Fruit fly (Drosophila melanogaster) whole organism, embryonic: Measurements from ENCODE around the gene CG43338.

Experiments used
- Atf-2 ChIP-seq: fragments of 200-800 bp; sonication (Bioruptor generic); optimal IDR thresholded peaks from 2 replicates; lab custom pipeline; 2016; ENCODE audit warnings: missing biosample characterization, missing genetic modification characterization
- Atf3 ChIP-seq: fragments of 200-800 bp; sonication (Bioruptor generic); optimal IDR thresholded peaks from 3 replicates; lab custom pipeline; 2016; ENCODE audit warnings: missing biosample characterization, missing genetic modification characterization
- Atf6 ChIP-seq: fragments of 200-800 bp; sonication (Bioruptor generic); IDR thresholded peaks from 2 replicates; pipeline ENCODE4 v1.3.6; 2022; ENCODE audit warnings: missing biosample characterization, missing genetic modification characterization
- B-H1 ChIP-seq: fragments of 200-800 bp; sonication (Bioruptor generic); IDR thresholded peaks from 3 replicates; pipeline ENCODE4 v1.3.6; 2022; ENCODE audit warnings: missing biosample characterization, missing genetic modification characterization
- CG10431 ChIP-seq: fragments of 200-800 bp; sonication (Bioruptor generic); optimal IDR thresholded peaks from 3 replicates; lab custom pipeline; 2018; ENCODE audit warnings: missing biosample characterization, mild to moderate bottlenecking, missing genetic modification characterization
- CG10959 ChIP-seq: fragments of 200-800 bp; sonication (Bioruptor generic); IDR thresholded peaks from 2 replicates; pipeline ENCODE4 v1.3.6; 2022; ENCODE audit warnings: missing biosample characterization, missing genetic modification characterization
- CG11456 ChIP-seq: fragments of 200-800 bp; sonication (Bioruptor generic); IDR thresholded peaks from 3 replicates; pipeline ENCODE4 v1.3.6; 2022; ENCODE audit warnings: missing biosample characterization, missing genetic modification characterization
- CG12104 ChIP-seq: fragments of 200-800 bp; sonication (Bioruptor generic); optimal IDR thresholded peaks from 3 replicates; lab custom pipeline; 2016; ENCODE audit warnings: missing biosample characterization, missing genetic modification characterization
- CG13624 ChIP-seq: fragments of 200-800 bp; sonication (Bioruptor generic); optimal IDR thresholded peaks from 2 replicates; lab custom pipeline; 2016; ENCODE audit warnings: missing biosample characterization, missing genetic modification characterization
- CG14965 ChIP-seq: fragments of 200-800 bp; sonication (Bioruptor generic); optimal IDR thresholded peaks from 2 replicates; lab custom pipeline; 2016; ENCODE audit warnings: missing biosample characterization, missing genetic modification characterization, borderline replicate concordance
- CG15011 ChIP-seq: fragments of 200-800 bp; sonication (Bioruptor generic); optimal IDR thresholded peaks from 3 replicates; lab custom pipeline; 2018; ENCODE audit warnings: missing biosample characterization, mild to moderate bottlenecking, missing genetic modification characterization
- CG1603 ChIP-seq: fragments of 200-800 bp; sonication (Bioruptor generic); optimal IDR thresholded peaks from 2 replicates; lab custom pipeline; 2019; ENCODE audit warnings: missing biosample characterization, mild to moderate bottlenecking, missing genetic modification characterization, moderate library complexity
- CG1647 ChIP-seq: fragments of 200-800 bp; sonication (Bioruptor generic); optimal IDR thresholded peaks from 3 replicates; lab custom pipeline; 2016; ENCODE audit warnings: missing biosample characterization, missing genetic modification characterization
- CG17328 ChIP-seq: fragments of 200-800 bp; sonication (Bioruptor generic); IDR thresholded peaks from 2 replicates; pipeline ENCODE4 v1.3.6; 2022; ENCODE audit warnings: missing biosample characterization, missing genetic modification characterization
- CG17568 ChIP-seq: fragments of 200-800 bp; sonication (Bioruptor generic); optimal IDR thresholded peaks from 2 replicates; lab custom pipeline; 2018; ENCODE audit warnings: missing biosample characterization, mild to moderate bottlenecking, missing genetic modification characterization, moderate library complexity
- CG33213 ChIP-seq: fragments of 200-800 bp; sonication (Bioruptor generic); optimal IDR thresholded peaks from 3 replicates; lab custom pipeline; 2016; ENCODE audit warnings: missing biosample characterization, missing genetic modification characterization
- CG3995 ChIP-seq: fragments of 200-800 bp; sonication (Bioruptor generic); optimal IDR thresholded peaks from 3 replicates; lab custom pipeline; 2016; ENCODE audit warnings: missing biosample characterization, missing genetic modification characterization
- CG4360 ChIP-seq: fragments of 200-800 bp; sonication (Bioruptor generic); IDR thresholded peaks from 2 replicates; pipeline ENCODE4 v1.3.6; 2022; ENCODE audit warnings: missing biosample characterization, missing genetic modification characterization
- CG4854 ChIP-seq: fragments of 200-800 bp; sonication (Bioruptor generic); optimal IDR thresholded peaks from 2 replicates; lab custom pipeline; 2016; ENCODE audit warnings: missing biosample characterization, missing genetic modification characterization, inconsistent platforms
- CG6765 ChIP-seq: fragments of 200-800 bp; sonication (Bioruptor generic); optimal IDR thresholded peaks from 3 replicates; lab custom pipeline; 2017; ENCODE audit warnings: missing biosample characterization, mild to moderate bottlenecking, missing genetic modification characterization
- CG7786 ChIP-seq: fragments of 200-800 bp; sonication (Bioruptor generic); optimal IDR thresholded peaks from 2 replicates; lab custom pipeline; 2016; ENCODE audit warnings: missing biosample characterization, missing genetic modification characterization
- CG7839 ChIP-seq: fragments of 200-800 bp; sonication (Bioruptor generic); optimal IDR thresholded peaks from 3 replicates; lab custom pipeline; 2018; ENCODE audit warnings: missing biosample characterization, mild to moderate bottlenecking, missing genetic modification characterization, moderate library complexity
- CG9932 ChIP-seq: fragments of 200-800 bp; sonication (Bioruptor generic); IDR thresholded peaks from 2 replicates; pipeline ENCODE4 v1.3.6; 2022; ENCODE audit warnings: missing biosample characterization, missing genetic modification characterization
- D ChIP-seq, 2 experiments: fragments of 200-800 bp in 1 of 2; fragments of >200 bp in 1 of 2; sonication (Bioruptor generic) in 1 of 2; optimal IDR thresholded peaks; 2 replicates in 1 of 2; 3 replicates in 1 of 2; lab custom pipeline; 2017; ENCODE audit warnings: mild to moderate bottlenecking in 1 of 2, missing biosample characterization in 1 of 2, missing genetic modification characterization in 1 of 2, missing genetic modification reagents in 1 of 2
- Gsc ChIP-seq: fragments of 200-800 bp; sonication (Bioruptor generic); IDR thresholded peaks from 2 replicates; pipeline ENCODE4 v1.3.6; 2022; ENCODE audit warnings: missing biosample characterization, missing genetic modification characterization
- H15 ChIP-seq: fragments of 200-800 bp; sonication (Bioruptor generic); IDR thresholded peaks from 3 replicates; pipeline ENCODE4 v1.3.6; 2022; ENCODE audit warnings: missing biosample characterization, missing genetic modification characterization
- Hr3 ChIP-seq: fragments of 200-800 bp; sonication (Bioruptor generic); optimal IDR thresholded peaks from 3 replicates; lab custom pipeline; 2016; ENCODE audit warnings: missing biosample characterization, missing genetic modification characterization
- Pdp1 ChIP-seq, 2 experiments: fragments of 200-800 bp; sonication (Bioruptor generic); optimal IDR thresholded peaks; 3 replicates each; lab custom pipeline; 2016; ENCODE audit warnings: missing biosample characterization in 2 of 2, missing genetic modification characterization in 2 of 2, mild to moderate bottlenecking in 1 of 2, moderate library complexity in 1 of 2
- Ptx1 ChIP-seq: fragments of 200-800 bp; sonication (Bioruptor generic); IDR thresholded peaks from 2 replicates; pipeline ENCODE4 v1.3.6; 2022; ENCODE audit warnings: missing biosample characterization, missing genetic modification characterization
- Sry-β ChIP-seq: fragments of 200-800 bp; sonication (Bioruptor generic); optimal IDR thresholded peaks from 2 replicates; lab custom pipeline; 2018; ENCODE audit warnings: missing biosample characterization, mild to moderate bottlenecking, missing genetic modification characterization, moderate library complexity
- Sry-δ ChIP-seq: fragments of 200-800 bp; sonication (Bioruptor generic); optimal IDR thresholded peaks from 2 replicates; lab custom pipeline; 2016; ENCODE audit warnings: missing biosample characterization, missing genetic modification characterization
- ap ChIP-seq: fragments of 200-800 bp; sonication (Bioruptor generic); IDR thresholded peaks from 2 replicates; pipeline ENCODE4 v1.3.6; 2022; ENCODE audit warnings: missing biosample characterization, missing genetic modification characterization
- ara ChIP-seq: fragments of 200-800 bp; sonication (Bioruptor generic); IDR thresholded peaks from 2 replicates; pipeline ENCODE4 v1.3.6; 2022; ENCODE audit warnings: missing biosample characterization, missing genetic modification characterization
- corto ChIP-seq: fragments of 200-800 bp; sonication (Bioruptor generic); optimal IDR thresholded peaks from 2 replicates; lab custom pipeline; 2016; ENCODE audit warnings: missing biosample characterization, mild to moderate bottlenecking, missing genetic modification characterization, moderate library complexity
- crol ChIP-seq: fragments of 200-800 bp; sonication (Bioruptor generic); IDR thresholded peaks from 2 replicates; pipeline ENCODE4 v1.3.6; 2022; ENCODE audit warnings: missing biosample characterization, missing genetic modification characterization
- cwo ChIP-seq: fragments of 200-800 bp; sonication (Bioruptor generic); optimal IDR thresholded peaks from 3 replicates; lab custom pipeline; 2017; ENCODE audit warnings: missing biosample characterization, missing genetic modification characterization, mild to moderate bottlenecking, moderate library complexity, missing genetic modification reagents
- da ChIP-seq: fragments of 200-800 bp; sonication (Bioruptor generic); optimal IDR thresholded peaks from 2 replicates; lab custom pipeline; 2016; ENCODE audit warnings: missing biosample characterization, missing genetic modification characterization
- fd64A ChIP-seq: fragments of 200-800 bp; sonication (Bioruptor generic); optimal IDR thresholded peaks from 3 replicates; lab custom pipeline; 2018; ENCODE audit warnings: missing biosample characterization, mild to moderate bottlenecking, missing genetic modification characterization
- fru ChIP-seq: fragments of >200 bp; optimal IDR thresholded peaks from 2 replicates; lab custom pipeline; 2017
- jigr1 ChIP-seq: fragments of 200-800 bp; sonication (Bioruptor generic); IDR thresholded peaks from 3 replicates; pipeline ENCODE4 v1.3.6; 2022; ENCODE audit warnings: missing biosample characterization, missing genetic modification characterization
- jing ChIP-seq: fragments of 200-800 bp; sonication (Bioruptor generic); optimal IDR thresholded peaks from 2 replicates; lab custom pipeline; 2018; ENCODE audit warnings: missing biosample characterization, mild to moderate bottlenecking, missing genetic modification characterization
- ken ChIP-seq: fragments of 200-800 bp; sonication (Bioruptor generic); IDR thresholded peaks from 3 replicates; pipeline ENCODE4 v1.3.6; 2022; ENCODE audit warnings: missing biosample characterization, missing genetic modification characterization
- lab ChIP-seq: fragments of 200-800 bp; sonication (Bioruptor generic); optimal IDR thresholded peaks from 3 replicates; lab custom pipeline; 2017; ENCODE audit warnings: missing biosample characterization, missing genetic modification characterization, mild to moderate bottlenecking, moderate library complexity, missing genetic modification reagents
- mld ChIP-seq: fragments of 200-800 bp; sonication (Bioruptor generic); IDR thresholded peaks from 3 replicates; pipeline ENCODE4 v1.3.6; 2022; ENCODE audit warnings: missing biosample characterization, missing genetic modification characterization; ENCODE audit not compliant: partially characterized antibody
- pzg ChIP-seq: fragments of 200-800 bp; sonication (Bioruptor generic); optimal IDR thresholded peaks from 3 replicates; lab custom pipeline; 2018; ENCODE audit warnings: missing biosample characterization, mild to moderate bottlenecking, missing genetic modification characterization, moderate library complexity
- salm ChIP-seq: fragments of 200-800 bp; sonication (Bioruptor generic); optimal IDR thresholded peaks from 2 replicates; lab custom pipeline; 2018; ENCODE audit warnings: missing biosample characterization, mild to moderate bottlenecking, missing genetic modification characterization
- schlank ChIP-seq: fragments of 200-800 bp; sonication (Bioruptor generic); optimal IDR thresholded peaks from 2 replicates; lab custom pipeline; 2018; ENCODE audit warnings: missing biosample characterization, mild to moderate bottlenecking, missing genetic modification characterization
- slbo ChIP-seq: fragments of 200-800 bp; sonication (Bioruptor generic); IDR thresholded peaks from 2 replicates; pipeline ENCODE4 v1.3.6; 2022; ENCODE audit warnings: missing biosample characterization, missing genetic modification characterization
- sob ChIP-seq: fragments of 200-800 bp; sonication (Bioruptor generic); IDR thresholded peaks from 2 replicates; pipeline ENCODE4 v1.3.6; 2022; ENCODE audit warnings: missing biosample characterization, missing genetic modification characterization
- toy ChIP-seq: fragments of 200-800 bp; sonication (Bioruptor generic); IDR thresholded peaks from 2 replicates; pipeline ENCODE4 v1.3.6; 2022; ENCODE audit warnings: missing biosample characterization, missing genetic modification characterization
- unpg ChIP-seq: fragments of 200-800 bp; sonication (Bioruptor generic); optimal IDR thresholded peaks from 3 replicates; lab custom pipeline; 2018; ENCODE audit warnings: missing biosample characterization, mild to moderate bottlenecking, missing genetic modification characterization, moderate library complexity

The CG43338 gene

DNA sequence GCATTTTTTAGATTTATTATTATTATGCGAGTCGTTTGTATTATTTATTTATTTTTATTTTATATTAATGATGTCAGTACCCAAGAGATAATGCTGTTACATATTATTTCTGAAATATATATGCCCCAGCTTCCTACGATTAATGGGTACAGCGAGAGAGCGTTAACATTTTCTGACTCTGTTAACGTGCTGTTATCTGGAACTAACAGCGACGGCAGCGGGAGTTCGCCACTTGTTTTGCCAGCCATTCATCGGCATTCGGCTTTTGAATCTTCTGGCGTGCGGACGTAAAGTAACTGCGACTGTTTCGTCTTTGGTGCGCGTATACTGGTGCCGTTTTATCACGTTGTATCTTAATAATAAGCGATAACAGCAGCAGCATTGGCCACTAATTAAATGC, 54.0 kb downstream of the CG43338 start, which contains the start of gene MESR3 (continued):
- TF ChIP-seq CG15011 (peak; percentile 10), CG12104 (GFP tag; lab: Kevin White, UChicago) (peak; percentile 19), salm (tag; lab: Kevin White, UChicago) (peak; percentile 9), Sry-β (GFP tag; lab: Kevin White, UChicago) (no peak), CG17568 (GFP tag; lab: Kevin White, UChicago) (peak; percentile 36), ap (GFP tag; lab: Robert Waterston, UW) (0 out of 2 replicates have a peak, but pooled peaks have one; percentile 22), CG17328 (GFP tag; lab: Robert Waterston, UW) (peak; percentile 78), CG3995 (GFP tag; lab: Kevin White, UChicago) (peak; percentile 38), CG14965 (GFP tag; lab: Kevin White, UChicago) (no peak), CG7786 (no peak), CG13624 (GFP tag; lab: Kevin White, UChicago) (peak; percentile 33), CG9932 (GFP tag; lab: Robert Waterston, UW) (peak; percentile 53), CG4360 (GFP tag; lab: Robert Waterston, UW) (peak; percentile 5; the same call in 1 of the 2 replicates), CG4854 (no peak), D (optimal IDR thresholded peaks at IDR 0.05; lab: Kevin White, UChicago) (no peak), D (GFP tag; optimal IDR thresholded peaks at IDR 0.05; lab: Kevin White, UChicago) (peak; percentile 39), Atf-2 (GFP tag; lab: Kevin White, UChicago) (no peak), fru (lab: Kevin White, UChicago) (no peak), B-H1 (GFP tag; lab: Robert Waterston, UW) (peak; percentile 70; the same call in 1 of the 3 replicates), Ptx1 (GFP tag; lab: Robert Waterston, UW) (no peak; the same call in 1 of the 2 replicates), CG1647 (GFP tag; lab: Kevin White, UChicago) (no peak), fd64A (GFP tag; lab: Kevin White, UChicago) (peak; percentile 24), CG10431 (GFP tag; lab: Kevin White, UChicago) (no peak), Pdp1 (GFP tag; optimal IDR thresholded peaks at IDR 0.05; lab: Kevin White, UChicago) (peak in 1 of 2 experiments; percentile 17), slbo (GFP tag; lab: Robert Waterston, UW) (peak; percentile 69), CG10959 (GFP tag; lab: Robert Waterston, UW) (0 out of 2 replicates have a peak, but pooled peaks have one; percentile 6), CG1603 (tag; lab: Kevin White, UChicago) (no peak), Atf3 (no peak), schlank (tag; lab: Kevin White, UChicago) (peak; percentile 17), sob (peak; percentile 38; the same call in 1 of the 2 replicates), cwo (GFP tag; lab: Kevin White, UChicago) (peak; percentile 80), mld (GFP tag; lab: Robert Waterston, UW) (no peak), CG33213 (GFP tag; lab: Kevin White, UChicago) (no peak), lab (GFP tag; lab: Kevin White, UChicago) (peak; percentile 89), CG7839 (tag; lab: Kevin White, UChicago) (peak; percentile 82), ara (GFP tag; lab: Robert Waterston, UW) (peak; percentile 58; the same call in 1 of the 2 replicates), Hr3 (GFP tag; lab: Kevin White, UChicago) (peak; percentile 31), da (GFP tag; lab: Kevin White, UChicago) (no peak), Sry-δ (GFP tag; lab: Kevin White, UChicago) (no peak), toy (no peak), CG11456 (GFP tag; lab: Robert Waterston, UW) (no peak), jing (GFP tag; lab: Kevin White, UChicago) (no peak), pzg (no peak), crol (no peak), jigr1 (GFP tag; lab: Robert Waterston, UW) (no peak), corto (no peak), CG6765 (GFP tag; lab: Kevin White, UChicago) (peak; percentile 86), H15 (GFP tag; lab: Robert Waterston, UW) (0 out of 3 replicates have a peak, but pooled peaks have one; percentile 56), unpg (peak; percentile 46), Gsc (no peak), ken (GFP tag; lab: Robert Waterston, UW) (peak; percentile 19; the same call in 2 of the 3 replicates), Atf6 (GFP tag; lab: Robert Waterston, UW) (peak; percentile 75)
